Fruit fly (Drosophila melanogaster) Kc167 (cell line): ENCODE data around the gene Usp47.

Experiments used
- Myc ChIP-seq: fragments of >200 bp; optimal IDR thresholded peaks from 2 replicates; lab custom pipeline; 2017; ENCODE audit warnings: missing external identifiers
- Sin3A ChIP-seq: fragments of >200 bp; optimal IDR thresholded peaks from 2 replicates; lab custom pipeline; 2018; ENCODE audit warnings: missing external identifiers
- h ChIP-seq: fragments of >200 bp; optimal IDR thresholded peaks from 3 replicates; lab custom pipeline; 2018; ENCODE audit warnings: missing external identifiers

dm6 chr3L:5809642-5810279 is 57.0 kb downstream of the Usp47 start:
- TF ChIP-seq h (lab: Kevin White, UChicago) (no peak), Sin3A (lab: Kevin White, UChicago) (no peak), Myc (lab: Kevin White, UChicago) (no peak)
